Worm (Caenorhabditis elegans): ENCODE measurements around the gene K02E2.1.

The K02E2.1 gene

ce11 chrV:20383065-20383609, 31.8 kb downstream of the K02E2.1 start, which contains the start of gene K02E2.11:
Gene K02E2.11, plus strand, starts transcription at chrV:20383315.
- no peak for TF ChIP-seq T26A8.4 (GFP tag; IDR thresholded peaks at IDR 0.05)
- no peak for TF ChIP-seq vab-7 (GFP tag; IDR thresholded peaks at IDR 0.05)
- no peak for TF ChIP-seq lim-7 (GFP tag; IDR thresholded peaks at IDR 0.05)
- peak; percentile 22 for TF ChIP-seq nhr-28 (tag; optimal IDR thresholded peaks at IDR 0.05)
- no peak for TF ChIP-seq jun-1 (tag; optimal IDR thresholded peaks at IDR 0.05)
- TF ChIP-seq daf-16 (GFP tag; optimal IDR thresholded peaks at IDR 0.05), result no peak
- TF ChIP-seq daf-16 (tag; optimal IDR thresholded peaks at IDR 0.05), result peak; percentile 9
- TF ChIP-seq hmg-1.1 (GFP tag; IDR thresholded peaks at IDR 0.05), result peak; percentile 71
- peak; percentile 27 for TF ChIP-seq dpl-1 (GFP tag; optimal IDR thresholded peaks at IDR 0.05)
- TF ChIP-seq rbr-2 (tag; optimal IDR thresholded peaks at IDR 0.05), result peak; percentile 29
- TF ChIP-seq R02D3.7 (tag; optimal IDR thresholded peaks at IDR 0.05), result no peak
- peak; percentile 70 for TF ChIP-seq nhr-6 (tag; optimal IDR thresholded peaks at IDR 0.05)
- TF ChIP-seq mdt-29 (GFP tag; IDR thresholded peaks at IDR 0.05), result no peak
- no peak for TF ChIP-seq hlh-11 (tag; optimal IDR thresholded peaks at IDR 0.05)
- no peak for TF ChIP-seq madf-5 (GFP tag; IDR thresholded peaks at IDR 0.05)
- TF ChIP-seq lin-29 (GFP tag; IDR thresholded peaks at IDR 0.05), result no peak
- TF ChIP-seq pha-4 (GFP tag; IDR thresholded peaks at IDR 0.05), result no peak
- peak; percentile 25 for TF ChIP-seq pha-4 (tag; optimal IDR thresholded peaks at IDR 0.05)
- TF ChIP-seq nhr-237 (tag; optimal IDR thresholded peaks at IDR 0.05), result no peak
- no peak for TF ChIP-seq zag-1 (tag; optimal IDR thresholded peaks at IDR 0.05)
- TF ChIP-seq nhr-11 (tag; optimal IDR thresholded peaks at IDR 0.05), result peak; percentile 13
- TF ChIP-seq cey-2 (tag; optimal IDR thresholded peaks at IDR 0.05; ENCODE audit: borderline replicate concordance, insufficient read depth), result no peak
- TF ChIP-seq F49E8.2 (tag; optimal IDR thresholded peaks at IDR 0.05; ENCODE audit: borderline replicate concordance), result no peak
- no peak for TF ChIP-seq pqm-1 (tag; optimal IDR thresholded peaks at IDR 0.05)
- no peak for TF ChIP-seq egl-27 (tag; optimal IDR thresholded peaks at IDR 0.05)
- TF ChIP-seq nhr-48 (tag; optimal IDR thresholded peaks at IDR 0.05), result no peak
- TF ChIP-seq zfp-3 (GFP tag; conservative IDR thresholded peaks at IDR 0.05), result no peak
- no peak for TF ChIP-seq ceh-62 (tag; optimal IDR thresholded peaks at IDR 0.05)
- TF ChIP-seq ztf-7 (tag; optimal IDR thresholded peaks at IDR 0.05), result no peak
- TF ChIP-seq ces-1 (GFP tag; optimal IDR thresholded peaks at IDR 0.05), result no peak
- no peak for TF ChIP-seq unc-39 (tag; optimal IDR thresholded peaks at IDR 0.05)
- no peak for TF ChIP-seq gei-8 (GFP tag; optimal IDR thresholded peaks at IDR 0.05)
- TF ChIP-seq ceh-20 (GFP tag; IDR thresholded peaks at IDR 0.05), result no peak
- TF ChIP-seq nhr-111 (GFP tag; optimal IDR thresholded peaks at IDR 0.05), result no peak
- no peak for TF ChIP-seq ZK546.5 (tag; optimal IDR thresholded peaks at IDR 0.05)
- TF ChIP-seq dmd-9 (GFP tag; IDR thresholded peaks at IDR 0.05), result no peak
- TF ChIP-seq hif-1 (tag; optimal IDR thresholded peaks at IDR 0.05), result no peak
- TF ChIP-seq hlh-30 (tag; optimal IDR thresholded peaks at IDR 0.05; ENCODE audit: insufficient read depth), result peak; percentile 89
- TF ChIP-seq lin-13 (GFP tag; optimal IDR thresholded peaks at IDR 0.05), result no peak
- TF ChIP-seq fkh-10 (GFP tag; optimal IDR thresholded peaks at IDR 0.05), result no peak
- no peak for TF ChIP-seq madf-9 (GFP tag; conservative IDR thresholded peaks at IDR 0.05)
- TF ChIP-seq saeg-2 (GFP tag; IDR thresholded peaks at IDR 0.05), result no peak
- no peak for TF ChIP-seq lin-1 (GFP tag; IDR thresholded peaks at IDR 0.05)
- TF ChIP-seq nhr-41 (GFP tag; IDR thresholded peaks at IDR 0.05), result no peak
- TF ChIP-seq T20F7.1 (GFP tag; optimal IDR thresholded peaks at IDR 0.05), result no peak
- TF ChIP-seq set-16 (GFP tag; IDR thresholded peaks at IDR 0.05), result no peak
- TF ChIP-seq F10B5.3 (tag; optimal IDR thresholded peaks at IDR 0.05), result no peak
- peak; percentile 58 for TF ChIP-seq mep-1 (tag; optimal IDR thresholded peaks at IDR 0.05)
- TF ChIP-seq nhr-10 (tag; optimal IDR thresholded peaks at IDR 0.05), result no peak
- TF ChIP-seq lsy-2 (tag; optimal IDR thresholded peaks at IDR 0.05), result peak in 1 of 2 experiments; percentile 60
- no peak for TF ChIP-seq nhr-102 (tag; optimal IDR thresholded peaks at IDR 0.05)
- no peak for TF ChIP-seq F44E2.7 (GFP tag; IDR thresholded peaks at IDR 0.05)
